Worm (Caenorhabditis elegans): ENCODE measurements around the gene R144.3.

DNA sequence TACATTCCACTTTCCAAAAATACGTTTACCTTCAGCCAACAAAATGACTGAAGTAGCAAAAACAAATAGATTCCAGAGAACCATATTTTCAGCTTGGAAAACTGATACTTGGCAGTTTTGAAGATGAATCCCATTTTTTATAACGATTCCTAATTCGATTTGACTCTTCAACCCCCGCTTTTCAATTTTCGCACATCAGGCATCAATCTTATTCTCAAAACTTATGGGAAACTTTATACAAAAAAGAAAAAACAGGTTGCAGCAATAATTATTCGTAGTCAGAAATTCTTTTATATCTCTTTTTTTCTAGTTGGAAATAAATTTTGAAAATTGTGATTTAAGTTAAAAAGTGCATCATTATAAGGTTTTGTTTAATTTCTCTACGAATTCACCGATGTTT, 40.0 kb downstream of the R144.3 start, which contains the start of gene C45G9.10:
- TF ChIP-seq unc-130 (tag; optimal IDR thresholded peaks at IDR 0.05) (no peak), ceh-82 (tag; optimal IDR thresholded peaks at IDR 0.05) (no peak), nhr-237 (tag; optimal IDR thresholded peaks at IDR 0.05) (no peak), snpc-4 (tag; optimal IDR thresholded peaks at IDR 0.05) (no peak), fkh-10 (GFP tag; optimal IDR thresholded peaks at IDR 0.05) (no peak), ama-1 (optimal IDR thresholded peaks at IDR 0.05) (no peak), mdl-1 (tag; optimal IDR thresholded peaks at IDR 0.05) (no peak), jun-1 (tag; optimal IDR thresholded peaks at IDR 0.05) (no peak), pqm-1 (tag; optimal IDR thresholded peaks at IDR 0.05) (no peak), unc-62 (GFP tag; optimal IDR thresholded peaks at IDR 0.05) (no peak), nhr-76 (tag; optimal IDR thresholded peaks at IDR 0.05) (no peak), skn-1 (tag; optimal IDR thresholded peaks at IDR 0.05) (no peak), nhr-77 (tag; optimal IDR thresholded peaks at IDR 0.05) (no peak), lin-14 (GFP tag; optimal IDR thresholded peaks at IDR 0.05) (no peak)
